Fruit fly (Drosophila melanogaster): ENCODE data around the gene CG13008.

DNA sequence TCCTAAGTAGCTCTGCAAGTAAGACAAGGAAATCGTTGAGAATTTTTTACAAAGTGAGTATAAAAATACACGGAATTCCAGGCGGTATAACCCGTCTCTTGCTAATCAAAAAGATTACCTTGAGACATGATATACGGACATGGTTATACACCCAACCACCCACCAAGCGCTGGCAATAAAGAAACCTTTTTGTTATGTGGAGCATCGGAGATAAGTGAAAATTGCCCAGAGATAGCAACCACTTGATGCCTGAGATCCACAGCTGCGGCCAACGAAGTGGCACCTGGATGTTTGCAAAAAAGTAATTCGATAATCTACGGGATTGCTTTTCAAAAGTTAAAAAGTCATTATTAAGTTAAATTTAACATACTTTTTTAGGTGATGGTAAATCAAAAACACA lies 34.8 kb downstream of the CG13008 start:
- TF ChIP-seq CG8478 (optimal IDR thresholded peaks at IDR 0.05) (no peak), psq (optimal IDR thresholded peaks at IDR 0.05) (no peak), usp (GFP tag; optimal IDR thresholded peaks at IDR 0.05) (no peak), Dll (optimal IDR thresholded peaks at IDR 0.05) (no peak), pan (optimal IDR thresholded peaks at IDR 0.05) (no peak)

All from whole organism.